Worm (Caenorhabditis elegans) whole organism, L2 larva: ENCODE results near the gene F54D5.24.

Source experiments
- C34F6.9 ChIP-seq: fragments of 150-350 bp; optimal IDR thresholded peaks from 2 replicates; lab custom pipeline; 2014; ENCODE audit warnings: missing biosample characterization, missing genetic modification characterization
- F13H6.1 ChIP-seq: sonication (generic microtip); optimal IDR thresholded peaks from 2 replicates; lab custom pipeline; 2016; ENCODE audit warnings: missing genetic modification characterization, missing compliant biosample characterization
- Y55F3AM.14 ChIP-seq: fragments of 200-800 bp; sonication (Bioruptor generic); optimal IDR thresholded peaks from 2 replicates; lab custom pipeline; 2018; ENCODE audit warnings: mild to moderate bottlenecking, missing genetic modification characterization, missing compliant biosample characterization
- alr-1 ChIP-seq: fragments of 150-350 bp; optimal IDR thresholded peaks from 2 replicates; lab custom pipeline; 2014; ENCODE audit warnings: missing biosample characterization, missing genetic modification characterization
- ama-1 ChIP-seq: fragments of 150-350 bp; optimal IDR thresholded peaks from 2 replicates; lab custom pipeline; 2018; ENCODE audit warnings: inconsistent platforms
- blmp-1 ChIP-seq: sonication (generic microtip); optimal IDR thresholded peaks from 2 replicates; lab custom pipeline; 2017; ENCODE audit warnings: missing genetic modification characterization, mild to moderate bottlenecking, missing compliant biosample characterization, antibody characterized with exemption, moderate library complexity; ENCODE audit not compliant: insufficient read depth
- crh-2 ChIP-seq: sonication (generic microtip); optimal IDR thresholded peaks from 2 replicates; lab custom pipeline; 2017; ENCODE audit warnings: missing biosample characterization, missing genetic modification characterization
- dmd-4 ChIP-seq: sonication (generic microtip); optimal IDR thresholded peaks from 2 replicates; lab custom pipeline; 2017; ENCODE audit warnings: missing biosample characterization, missing genetic modification characterization
- elt-1 ChIP-seq: fragments of 150-350 bp; optimal IDR thresholded peaks from 2 replicates; lab custom pipeline; 2014; ENCODE audit warnings: missing biosample characterization, missing genetic modification characterization
- elt-3 ChIP-seq: sonication (generic microtip); optimal IDR thresholded peaks from 2 replicates; lab custom pipeline; 2017; ENCODE audit warnings: missing biosample characterization, missing genetic modification characterization
- fos-1 ChIP-seq: fragments of 150-350 bp; optimal IDR thresholded peaks from 2 replicates; lab custom pipeline; 2014; ENCODE audit warnings: missing biosample characterization, missing genetic modification characterization
- gmeb-1 ChIP-seq: fragments of 150-350 bp; optimal IDR thresholded peaks from 2 replicates; lab custom pipeline; 2014; ENCODE audit warnings: missing biosample characterization, missing genetic modification characterization
- lin-11 ChIP-seq: fragments of 150-350 bp; sonication (generic microtip); optimal IDR thresholded peaks from 2 replicates; lab custom pipeline; 2014; ENCODE audit warnings: missing biosample characterization, missing genetic modification characterization, inconsistent platforms, mixed read lengths
- lin-13 ChIP-seq: fragments of 150-350 bp; optimal IDR thresholded peaks from 2 replicates; lab custom pipeline; 2014; ENCODE audit warnings: missing biosample characterization, missing genetic modification reagents, missing genetic modification characterization
- lin-39 ChIP-seq: fragments of 150-350 bp; optimal IDR thresholded peaks from 2 replicates; lab custom pipeline; 2014; ENCODE audit warnings: missing biosample characterization, missing genetic modification reagents, missing genetic modification characterization
- lsy-2 ChIP-seq, 2 experiments: fragments of 150-350 bp in 1 of 2; sonication (generic microtip) in 1 of 2; optimal IDR thresholded peaks; 2 replicates each; lab custom pipeline; 2014 to 2017; ENCODE audit warnings: missing biosample characterization in 2 of 2, missing genetic modification characterization in 2 of 2
- mab-5 ChIP-seq: fragments of 150-350 bp; optimal IDR thresholded peaks from 2 replicates; lab custom pipeline; 2014; ENCODE audit warnings: missing biosample characterization, missing genetic modification characterization
- mbf-1 ChIP-seq: sonication (generic microtip); optimal IDR thresholded peaks from 2 replicates; lab custom pipeline; 2017; ENCODE audit warnings: missing biosample characterization, missing genetic modification characterization
- mdl-1 ChIP-seq, 2 experiments: fragments of 150-350 bp in 1 of 2; sonication (generic microtip) in 1 of 2; optimal IDR thresholded peaks; 2 replicates each; lab custom pipeline; 2017; ENCODE audit warnings: missing biosample characterization in 2 of 2, missing genetic modification characterization in 2 of 2
- nhr-10 ChIP-seq: sonication (generic microtip); optimal IDR thresholded peaks from 2 replicates; lab custom pipeline; 2017; ENCODE audit warnings: missing biosample characterization, missing genetic modification characterization
- nhr-11 ChIP-seq: fragments of 150-350 bp; optimal IDR thresholded peaks from 2 replicates; lab custom pipeline; 2014; ENCODE audit warnings: missing biosample characterization, missing genetic modification characterization
- nhr-12 ChIP-seq: fragments of 150-350 bp; optimal IDR thresholded peaks from 2 replicates; lab custom pipeline; 2014; ENCODE audit warnings: missing biosample characterization, missing genetic modification characterization
- nhr-129 ChIP-seq: fragments of 150-350 bp; optimal IDR thresholded peaks from 2 replicates; lab custom pipeline; 2014; ENCODE audit warnings: missing biosample characterization, missing genetic modification characterization
- nhr-21 ChIP-seq: fragments of 150-350 bp; optimal IDR thresholded peaks from 2 replicates; lab custom pipeline; 2014; ENCODE audit warnings: missing biosample characterization, missing genetic modification characterization
- nhr-23 ChIP-seq: fragments of 150-350 bp; optimal IDR thresholded peaks from 2 replicates; lab custom pipeline; 2014; ENCODE audit warnings: missing biosample characterization, missing genetic modification reagents, missing genetic modification characterization
- nhr-6 ChIP-seq: fragments of 150-350 bp; optimal IDR thresholded peaks from 2 replicates; lab custom pipeline; 2014; ENCODE audit warnings: missing biosample characterization, missing genetic modification characterization
- nhr-77 ChIP-seq: fragments of 150-350 bp; optimal IDR thresholded peaks from 2 replicates; lab custom pipeline; 2014; ENCODE audit warnings: missing biosample characterization, missing genetic modification characterization
- sem-4 ChIP-seq: fragments of 150-350 bp; optimal IDR thresholded peaks from 2 replicates; lab custom pipeline; 2014; ENCODE audit warnings: missing biosample characterization, missing genetic modification reagents, missing genetic modification characterization
- sma-3 ChIP-seq: sonication (generic microtip); optimal IDR thresholded peaks from 2 replicates; lab custom pipeline; 2016; ENCODE audit warnings: missing genetic modification reagents, missing genetic modification characterization, missing compliant biosample characterization
- sma-9 ChIP-seq, 2 experiments: fragments of 150-350 bp in 1 of 2; sonication (generic microtip) in 1 of 2; optimal IDR thresholded peaks; 2 replicates each; lab custom pipeline; 2014 to 2016; ENCODE audit warnings: missing genetic modification characterization in 2 of 2, mild to moderate bottlenecking in 1 of 2, missing biosample characterization in 1 of 2, missing compliant biosample characterization in 1 of 2, missing genetic modification reagents in 1 of 2, moderate library complexity in 1 of 2
- unc-39 ChIP-seq: fragments of 150-350 bp; optimal IDR thresholded peaks from 2 replicates; lab custom pipeline; 2014; ENCODE audit warnings: missing biosample characterization, missing genetic modification characterization
- unc-55 ChIP-seq: fragments of 150-350 bp; sonication (generic microtip); optimal IDR thresholded peaks from 3 replicates; lab custom pipeline; 2014; ENCODE audit warnings: missing biosample characterization, missing genetic modification reagents, missing genetic modification characterization
- zag-1 ChIP-seq: fragments of 150-350 bp; optimal IDR thresholded peaks from 2 replicates; lab custom pipeline; 2014; ENCODE audit warnings: missing biosample characterization, missing genetic modification characterization
- ztf-1 ChIP-seq: fragments of 200-800 bp; sonication (Bioruptor generic); conservative IDR thresholded peaks from 2 replicates; pipeline ENCODE4 v1.3.6; 2022; ENCODE audit warnings: missing genetic modification characterization, missing compliant biosample characterization
- ztf-11 ChIP-seq: sonication (generic microtip); optimal IDR thresholded peaks from 2 replicates; lab custom pipeline; 2017; ENCODE audit warnings: missing biosample characterization, missing genetic modification characterization
- ztf-4 ChIP-seq: fragments of 150-350 bp; optimal IDR thresholded peaks from 2 replicates; lab custom pipeline; 2014; ENCODE audit warnings: missing biosample characterization, missing genetic modification characterization

F54D5.24 gene

DNA sequence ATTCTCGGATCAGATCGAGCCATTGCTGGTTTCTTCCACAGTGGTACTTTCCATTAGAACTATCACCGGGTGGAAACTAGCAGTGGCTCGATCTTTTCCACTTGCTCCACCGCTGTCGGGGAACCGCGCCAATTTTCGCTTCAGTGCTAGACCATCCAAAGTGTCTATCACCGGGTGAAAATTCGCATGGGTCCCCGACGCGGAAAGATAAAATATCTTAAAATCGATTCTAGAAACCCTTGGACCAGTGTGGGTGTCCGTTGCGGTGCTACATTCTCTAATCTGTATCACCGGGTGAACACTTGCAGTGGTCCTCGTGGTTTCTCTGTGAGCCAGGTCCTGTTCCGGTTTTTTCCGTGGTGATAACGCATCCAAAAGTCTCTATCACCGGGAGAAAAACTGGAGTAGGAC is 18.1 kb upstream of the F54D5.24 start:
- TF ChIP-seq nhr-12 (tag; lab: Kevin White, UChicago) = no peak
- TF ChIP-seq dmd-4 (tag; lab: Kevin White, UChicago) = no peak
- no peak for TF ChIP-seq zag-1 (tag; lab: Kevin White, UChicago)
- TF ChIP-seq nhr-10 (tag; lab: Kevin White, UChicago) = no peak
- TF ChIP-seq nhr-77 (tag; lab: Kevin White, UChicago) = no peak
- no peak for TF ChIP-seq mbf-1 (tag; lab: Kevin White, UChicago)
- TF ChIP-seq nhr-11 (tag; lab: Kevin White, UChicago) = no peak
- TF ChIP-seq elt-1 = no peak
- no peak for TF ChIP-seq lin-39 (tag; lab: Kevin White, UChicago)
- no peak for TF ChIP-seq elt-3 (tag; lab: Kevin White, UChicago)
- no peak for TF ChIP-seq unc-39 (tag; lab: Kevin White, UChicago)
- no peak for TF ChIP-seq mdl-1 (tag; optimal IDR thresholded peaks at IDR 0.05; lab: Kevin White, UChicago)
- no peak for TF ChIP-seq ztf-4 (tag; lab: Kevin White, UChicago)

DNA sequence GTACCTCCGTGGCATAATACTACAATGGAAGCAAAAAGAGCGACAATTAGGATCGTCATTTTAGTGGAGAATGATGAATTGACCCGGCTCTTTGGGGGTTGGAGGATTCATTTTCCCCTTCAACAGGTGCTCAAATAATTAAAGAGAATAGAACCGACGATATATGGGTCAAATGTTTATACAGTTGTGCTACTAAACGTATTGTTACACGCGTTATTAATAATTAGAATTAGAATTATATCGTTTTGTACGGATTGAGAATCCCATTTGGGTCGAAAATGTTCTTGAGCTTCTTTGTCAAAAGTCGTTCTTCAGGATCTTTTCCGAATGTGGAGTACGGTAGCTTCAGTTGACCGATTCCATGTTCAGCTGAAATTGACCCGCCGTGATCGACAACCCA is 17.0 kb upstream of the F54D5.24 start, which contains the start of gene Y62F5A.9:
TSS of gene Y62F5A.9 (minus strand) at position 101 of the 400 bp plus-strand sequence.
- TF ChIP-seq F13H6.1 (tag; lab: Kevin White, UChicago) (no peak), ztf-11 (tag; lab: Kevin White, UChicago) (no peak)

DNA sequence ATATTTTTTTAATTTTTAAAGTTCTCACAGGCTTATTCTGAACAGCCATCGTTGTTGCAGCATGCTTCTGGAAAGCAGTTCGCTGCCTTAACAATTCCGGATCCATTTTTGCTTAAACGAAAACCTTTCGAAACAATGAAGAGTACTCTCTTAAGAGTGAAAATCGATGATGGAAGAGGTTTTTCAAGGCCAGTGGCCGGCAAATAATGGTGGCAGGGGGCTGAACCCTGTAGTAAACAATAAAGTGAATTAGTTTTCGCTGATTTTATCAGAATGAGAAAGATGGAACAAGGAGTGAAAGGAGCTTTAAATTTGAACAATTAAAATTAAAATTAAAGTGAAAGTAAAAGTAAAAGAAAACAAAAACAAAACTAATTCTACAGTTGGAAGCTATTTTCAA is 13.4 kb upstream of the F54D5.24 start, which contains the start of gene gtf-2E2:
TSS of gene gtf-2E2 (minus strand) at position 111 of the 400 bp plus-strand sequence.
- TF ChIP-seq crh-2 (tag; lab: Kevin White, UChicago) (peak; percentile 25), sem-4 (tag; lab: Kevin White, UChicago) (no peak), lin-13 (no peak), sma-3 (GFP tag; lab: Kevin White, UChicago) (no peak), nhr-129 (tag; lab: Kevin White, UChicago) (peak; percentile 20), mab-5 (tag; lab: Kevin White, UChicago) (no peak), nhr-21 (no peak), zag-1 (tag; lab: Kevin White, UChicago) (no peak), lin-11 (tag; lab: Kevin White, UChicago) (no peak), lsy-2 (tag; optimal IDR thresholded peaks at IDR 0.05; lab: Kevin White, UChicago) (peak in 1 of 2 experiments; percentile 39), C34F6.9 (tag; lab: Kevin White, UChicago) (peak; percentile 66), elt-3 (tag; lab: Kevin White, UChicago) (no peak), mbf-1 (tag; lab: Kevin White, UChicago) (no peak), ztf-4 (tag; lab: Kevin White, UChicago) (no peak), ama-1 (lab: Kevin White, UChicago) (peak; percentile 11), unc-55 (GFP tag; lab: Kevin White, UChicago) (peak; percentile 33), blmp-1 (tag; lab: Kevin White, UChicago) (no peak), nhr-6 (tag; lab: Kevin White, UChicago) (no peak), ztf-11 (tag; lab: Kevin White, UChicago) (no peak), fos-1 (tag; lab: Kevin White, UChicago) (peak; percentile 8)

DNA sequence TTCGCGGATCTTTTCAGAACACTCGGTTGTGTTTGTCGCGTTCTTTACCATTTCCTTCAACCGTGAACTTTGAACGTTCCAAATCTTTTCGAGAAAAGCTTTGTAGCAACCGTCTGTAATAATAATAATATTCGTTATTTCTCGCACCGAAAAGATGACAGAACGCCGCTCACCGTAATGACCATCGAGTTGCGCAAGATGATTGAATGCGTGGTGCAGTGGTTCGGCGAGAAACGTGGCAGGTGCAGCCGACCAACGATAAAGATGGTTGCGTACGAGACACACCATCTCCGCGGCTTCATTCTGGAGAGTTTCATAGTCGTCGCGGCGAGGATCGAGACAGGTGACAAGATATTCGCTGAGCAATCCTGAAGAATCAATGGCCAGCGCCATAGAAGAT is 12.8 kb upstream of the F54D5.24 start:
- TF ChIP-seq nhr-6 (tag; lab: Kevin White, UChicago) (no peak), blmp-1 (tag; lab: Kevin White, UChicago) (no peak), lin-39 (tag; lab: Kevin White, UChicago) (no peak), dmd-4 (tag; lab: Kevin White, UChicago) (no peak), alr-1 (no peak), mdl-1 (tag; optimal IDR thresholded peaks at IDR 0.05; lab: Kevin White, UChicago) (no peak), nhr-21 (no peak)

DNA sequence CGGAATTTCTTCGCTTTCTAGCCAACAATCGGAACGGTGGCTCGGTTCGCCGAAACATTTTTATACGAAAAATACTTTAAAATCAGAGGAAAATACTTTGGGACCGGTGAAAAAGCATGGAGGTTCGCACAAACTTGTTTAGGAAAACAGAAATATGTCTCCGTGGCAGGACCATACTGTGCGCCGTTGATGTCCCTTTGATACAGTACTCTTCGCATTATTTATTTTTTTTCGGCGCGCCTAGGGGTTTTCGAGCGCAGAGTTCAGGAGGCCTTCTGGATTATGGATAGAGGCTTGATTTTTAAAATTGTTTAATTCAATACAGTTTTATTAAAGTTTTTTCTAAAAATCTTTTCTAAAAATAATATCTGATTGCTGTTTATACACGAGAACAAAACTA is 11.0 kb upstream of the F54D5.24 start, which contains the start of gene F54D5.9:
TSS of gene F54D5.9 (minus strand) at position 115 of the 400 bp plus-strand sequence.
- TF ChIP-seq sma-9 (GFP tag; optimal IDR thresholded peaks at IDR 0.05; lab: Kevin White, UChicago) (no peak), sma-9 (tag; optimal IDR thresholded peaks at IDR 0.05; lab: Kevin White, UChicago) (no peak), mdl-1 (tag; optimal IDR thresholded peaks at IDR 0.05; lab: Kevin White, UChicago) (no peak), ztf-4 (tag; lab: Kevin White, UChicago) (no peak), dmd-4 (tag; lab: Kevin White, UChicago) (no peak), gmeb-1 (tag; lab: Kevin White, UChicago) (no peak), lin-11 (tag; lab: Kevin White, UChicago) (no peak), lsy-2 (tag; optimal IDR thresholded peaks at IDR 0.05; lab: Kevin White, UChicago) (no peak), unc-55 (GFP tag; lab: Kevin White, UChicago) (no peak), ama-1 (lab: Kevin White, UChicago) (no peak), ztf-1 (GFP tag; lab: Robert Waterston, UW) (no peak), nhr-11 (tag; lab: Kevin White, UChicago) (no peak), nhr-23 (tag; lab: Kevin White, UChicago) (no peak), nhr-129 (tag; lab: Kevin White, UChicago) (no peak), nhr-77 (tag; lab: Kevin White, UChicago) (no peak), Y55F3AM.14 (GFP tag; lab: Kevin White, UChicago) (no peak)
